Worm (Caenorhabditis elegans) whole organism, L4 larva: ENCODE data around the gene C46G7.2.

Experiments used
- F26F4.8 ChIP-seq: fragments of 200-800 bp; sonication (Bioruptor generic); conservative IDR thresholded peaks from 2 replicates; pipeline ENCODE4 v1.3.6; 2022; ENCODE audit warnings: missing genetic modification characterization, missing compliant biosample characterization
- T26A8.4 ChIP-seq: fragments of 200-800 bp; sonication (Bioruptor generic); IDR thresholded peaks from 2 replicates; pipeline ENCODE4 v1.3.6; 2022; ENCODE audit warnings: missing genetic modification characterization, missing compliant biosample characterization
- Y5F2A.4 ChIP-seq: fragments of 200-800 bp; sonication (Bioruptor generic); optimal IDR thresholded peaks from 2 replicates; lab custom pipeline; 2018; ENCODE audit warnings: mild to moderate bottlenecking, missing genetic modification characterization, missing compliant biosample characterization
- aha-1 ChIP-seq: fragments of 150-350 bp; peaks from one replicate; lab custom pipeline; 2014; ENCODE audit warnings: missing biosample characterization, missing genetic modification characterization
- ama-1 ChIP-seq: fragments of 150-350 bp; optimal IDR thresholded peaks from 2 replicates; lab custom pipeline; 2014; ENCODE audit warnings: inconsistent platforms, mixed read lengths
- ceh-28 ChIP-seq: fragments of 150-350 bp; optimal IDR thresholded peaks from 2 replicates; lab custom pipeline; 2014; ENCODE audit warnings: missing biosample characterization, missing genetic modification reagents, missing genetic modification characterization
- ces-1 ChIP-seq: fragments of 150-350 bp; sonication (generic microtip); optimal IDR thresholded peaks from 4 replicates; lab custom pipeline; 2014; ENCODE audit warnings: missing biosample characterization, missing genetic modification reagents, missing genetic modification characterization
- cey-2 ChIP-seq: sonication (generic microtip); optimal IDR thresholded peaks from 3 replicates; lab custom pipeline; 2017; ENCODE audit warnings: missing genetic modification characterization, mild to moderate bottlenecking, missing compliant biosample characterization, antibody characterized with exemption, borderline replicate concordance; ENCODE audit not compliant: insufficient read depth
- ctbp-1 ChIP-seq: fragments of 200-800 bp; sonication (Bioruptor generic); IDR thresholded peaks from 2 replicates; pipeline ENCODE4 v1.3.6; 2022; ENCODE audit warnings: missing genetic modification reagents, missing genetic modification characterization, missing compliant biosample characterization
- daf-16 ChIP-seq, 3 experiments: sonication (generic microtip); optimal IDR thresholded peaks; 2 replicates each; lab custom pipeline; 2016 to 2017; ENCODE audit warnings: missing genetic modification characterization in 3 of 3, missing genetic modification reagents in 3 of 3, mild to moderate bottlenecking in 2 of 3, missing compliant biosample characterization in 2 of 3, missing biosample characterization in 1 of 3, moderate library complexity in 1 of 3
- dmd-6 ChIP-seq: fragments of 200-800 bp; sonication (Bioruptor generic); IDR thresholded peaks from 2 replicates; pipeline ENCODE4 v1.3.6; 2022; ENCODE audit warnings: missing genetic modification reagents, missing genetic modification characterization, missing compliant biosample characterization
- dmd-8 ChIP-seq: fragments of 200-800 bp; sonication (Bioruptor generic); IDR thresholded peaks from 2 replicates; pipeline ENCODE4 v1.3.6; 2022; ENCODE audit warnings: missing genetic modification characterization, missing compliant biosample characterization
- dve-1 ChIP-seq: sonication (generic microtip); optimal IDR thresholded peaks from 2 replicates; lab custom pipeline; 2017; ENCODE audit warnings: antibody characterized with exemption, mild to moderate bottlenecking, missing genetic modification characterization, missing compliant biosample characterization; ENCODE audit not compliant: insufficient read depth
- egl-43 ChIP-seq: fragments of 200-800 bp; sonication (Bioruptor generic); IDR thresholded peaks from 2 replicates; pipeline ENCODE4 v1.3.6; 2022; ENCODE audit warnings: missing genetic modification reagents, missing genetic modification characterization, missing compliant biosample characterization
- fkh-10 ChIP-seq: fragments of 150-350 bp; optimal IDR thresholded peaks from 2 replicates; lab custom pipeline; 2014; ENCODE audit warnings: missing biosample characterization, missing genetic modification reagents, missing genetic modification characterization
- hlh-11 ChIP-seq: fragments of 200-800 bp; sonication (Bioruptor generic); optimal IDR thresholded peaks from 2 replicates; lab custom pipeline; 2018; ENCODE audit warnings: mild to moderate bottlenecking, missing genetic modification characterization, missing compliant biosample characterization
- hlh-30 ChIP-seq: sonication (generic microtip); optimal IDR thresholded peaks from 2 replicates; lab custom pipeline; 2017; ENCODE audit warnings: antibody characterized with exemption, mild to moderate bottlenecking, missing genetic modification characterization, missing compliant biosample characterization; ENCODE audit not compliant: insufficient read depth
- hmg-1.1 ChIP-seq: fragments of 200-800 bp; sonication (Bioruptor generic); IDR thresholded peaks from 2 replicates; pipeline ENCODE4 v1.3.6; 2022; ENCODE audit warnings: missing genetic modification reagents, missing genetic modification characterization, missing compliant biosample characterization
- jun-1 ChIP-seq: fragments of 150-350 bp; optimal IDR thresholded peaks from 2 replicates; lab custom pipeline; 2014; ENCODE audit warnings: missing biosample characterization, missing genetic modification reagents, missing genetic modification characterization
- lin-13 ChIP-seq: fragments of 150-350 bp; optimal IDR thresholded peaks from 2 replicates; lab custom pipeline; 2014; ENCODE audit warnings: missing biosample characterization, missing genetic modification reagents, missing genetic modification characterization
- lin-29 ChIP-seq: fragments of 200-800 bp; sonication (Bioruptor generic); IDR thresholded peaks from 2 replicates; pipeline ENCODE4 v1.3.6; 2022; ENCODE audit warnings: missing genetic modification reagents, missing genetic modification characterization, missing compliant biosample characterization
- lsy-2 ChIP-seq, 2 experiments: fragments of 150-350 bp in 1 of 2; sonication (generic microtip) in 1 of 2; optimal IDR thresholded peaks; 2 replicates each; lab custom pipeline; 2014 to 2017; ENCODE audit warnings: missing biosample characterization in 2 of 2, missing genetic modification characterization in 2 of 2
- mdl-1 ChIP-seq, 2 experiments: fragments of 150-350 bp in 1 of 2; sonication (generic microtip) in 1 of 2; optimal IDR thresholded peaks; 2 replicates each; lab custom pipeline; 2014 to 2017; ENCODE audit warnings: missing biosample characterization in 2 of 2, missing genetic modification characterization in 2 of 2
- mep-1 ChIP-seq: fragments of 150-350 bp; sonication (generic microtip); optimal IDR thresholded peaks from 3 replicates; lab custom pipeline; 2014; ENCODE audit warnings: missing biosample characterization, missing genetic modification characterization
- mxl-3 ChIP-seq: fragments of 200-800 bp; sonication (Bioruptor generic); optimal IDR thresholded peaks from 2 replicates; lab custom pipeline; 2018; ENCODE audit warnings: mild to moderate bottlenecking, missing genetic modification characterization, missing compliant biosample characterization
- nhr-111 ChIP-seq: fragments of 200-800 bp; sonication (Bioruptor generic); optimal IDR thresholded peaks from 2 replicates; lab custom pipeline; 2018; ENCODE audit warnings: mild to moderate bottlenecking, missing genetic modification characterization, missing compliant biosample characterization
- nhr-41 ChIP-seq: fragments of 200-800 bp; sonication (Bioruptor generic); IDR thresholded peaks from 2 replicates; pipeline ENCODE4 v1.3.6; 2022; ENCODE audit warnings: missing genetic modification reagents, missing genetic modification characterization, missing compliant biosample characterization
- nhr-42 ChIP-seq: fragments of 200-800 bp; sonication (Bioruptor generic); IDR thresholded peaks from 2 replicates; pipeline ENCODE4 v1.3.6; 2022; ENCODE audit warnings: missing genetic modification characterization, missing compliant biosample characterization
- nhr-6 ChIP-seq: fragments of 150-350 bp; optimal IDR thresholded peaks from 2 replicates; lab custom pipeline; 2014; ENCODE audit warnings: missing biosample characterization, missing genetic modification characterization
- nhr-76 ChIP-seq: fragments of 150-350 bp; optimal IDR thresholded peaks from 2 replicates; lab custom pipeline; 2014; ENCODE audit warnings: missing biosample characterization, missing genetic modification characterization
- rbr-2 ChIP-seq: sonication (generic microtip); optimal IDR thresholded peaks from 2 replicates; lab custom pipeline; 2016; ENCODE audit warnings: missing genotype, missing genetic modification characterization, missing compliant biosample characterization
- sdz-12 ChIP-seq: fragments of 200-800 bp; sonication (Bioruptor generic); optimal IDR thresholded peaks from 2 replicates; lab custom pipeline; 2018; ENCODE audit warnings: mild to moderate bottlenecking, missing genetic modification characterization, missing compliant biosample characterization
- set-16 ChIP-seq: fragments of 200-800 bp; sonication (Bioruptor generic); IDR thresholded peaks from 2 replicates; pipeline ENCODE4 v1.3.6; 2022; ENCODE audit warnings: missing genetic modification reagents, missing genetic modification characterization, missing compliant biosample characterization
- snpc-1.2 ChIP-seq: fragments of 200-800 bp; sonication (Bioruptor generic); IDR thresholded peaks from 2 replicates; pipeline ENCODE4 v1.3.6; 2022; ENCODE audit warnings: missing genetic modification reagents, missing genetic modification characterization, missing compliant biosample characterization
- spr-1 ChIP-seq: sonication (generic microtip); optimal IDR thresholded peaks from 2 replicates; lab custom pipeline; 2016; ENCODE audit warnings: mild to moderate bottlenecking, missing genetic modification characterization, missing compliant biosample characterization
- spr-3 ChIP-seq: fragments of 200-800 bp; sonication (Bioruptor generic); optimal IDR thresholded peaks from 2 replicates; lab custom pipeline; 2018; ENCODE audit warnings: mild to moderate bottlenecking, missing genetic modification characterization, missing compliant biosample characterization
- tag-97 ChIP-seq: fragments of 200-800 bp; sonication (Bioruptor generic); IDR thresholded peaks from 2 replicates; pipeline ENCODE4 v1.3.6; 2022; ENCODE audit warnings: missing genetic modification characterization, missing compliant biosample characterization
- unc-62 ChIP-seq, 3 experiments: fragments of 150-350 bp in 1 of 3; sonication (generic microtip); optimal IDR thresholded peaks in 2 of 3; peaks in 1 of 3; 1 replicate in 1 of 3; 2 replicates in 2 of 3; lab custom pipeline; 2014 to 2017; ENCODE audit warnings: missing biosample characterization in 3 of 3, missing genetic modification characterization in 3 of 3, missing genetic modification reagents in 3 of 3, missing genotype in 1 of 3
- vab-7 ChIP-seq: fragments of 200-800 bp; sonication (Bioruptor generic); IDR thresholded peaks from 2 replicates; pipeline ENCODE4 v1.3.6; 2022; ENCODE audit warnings: missing genetic modification reagents, missing genetic modification characterization, missing compliant biosample characterization
- ztf-7 ChIP-seq: fragments of 150-350 bp; optimal IDR thresholded peaks from 2 replicates; lab custom pipeline; 2014; ENCODE audit warnings: missing biosample characterization, missing genetic modification characterization

The C46G7.2 gene

ce11 chrIV:6053436-6053835 lies 38.4 kb downstream of the C46G7.2 start:
- TF ChIP-seq aha-1 (tag; lab: Kevin White, UChicago) (peak; percentile 79), snpc-1.2 (GFP tag; lab: Robert Waterston, UW) (no peak), dmd-6 (0 out of 2 replicates have a peak, but pooled peaks have one; percentile 13), ztf-7 (tag; lab: Kevin White, UChicago) (no peak), mep-1 (no peak), daf-16 (GFP tag; optimal IDR thresholded peaks at IDR 0.05; lab: Kevin White, UChicago) (no peak), daf-16 (tag; optimal IDR thresholded peaks at IDR 0.05; lab: Kevin White, UChicago) (peak; percentile 16), unc-62 (GFP tag; optimal IDR thresholded peaks at IDR 0.05 in 1 of 2; lab: Kevin White, UChicago) (no peak), unc-62 (tag; optimal IDR thresholded peaks at IDR 0.05; lab: Kevin White, UChicago) (no peak), ama-1 (peak; percentile 22), set-16 (GFP tag; lab: Robert Waterston, UW) (peak; percentile 50), nhr-41 (GFP tag; lab: Robert Waterston, UW) (no peak), hlh-30 (tag; lab: Kevin White, UChicago) (peak; percentile 1), rbr-2 (tag; lab: Kevin White, UChicago) (peak; percentile 15), hmg-1.1 (GFP tag; lab: Robert Waterston, UW) (peak; percentile 74), lsy-2 (tag; optimal IDR thresholded peaks at IDR 0.05; lab: Kevin White, UChicago) (no peak), mxl-3 (GFP tag; lab: Kevin White, UChicago) (peak; percentile 18), nhr-6 (tag; lab: Kevin White, UChicago) (no peak), nhr-42 (GFP tag; lab: Robert Waterston, UW) (no peak), spr-3 (GFP tag; lab: Kevin White, UChicago) (no peak), Y5F2A.4 (GFP tag; lab: Kevin White, UChicago) (no peak), dve-1 (tag; lab: Kevin White, UChicago) (peak; percentile 9), egl-43 (GFP tag; lab: Robert Waterston, UW) (no peak)

ce11 chrIV:6054833-6055232 lies 39.8 kb downstream of the C46G7.2 start:
- TF ChIP-seq tag-97 (GFP tag; lab: Robert Waterston, UW) (no peak), hmg-1.1 (GFP tag; lab: Robert Waterston, UW) (no peak), mdl-1 (tag; optimal IDR thresholded peaks at IDR 0.05; lab: Kevin White, UChicago) (no peak), unc-62 (GFP tag; optimal IDR thresholded peaks at IDR 0.05 in 1 of 2; lab: Kevin White, UChicago) (peak in 1 of 2 experiments; percentile 79), unc-62 (tag; optimal IDR thresholded peaks at IDR 0.05; lab: Kevin White, UChicago) (no peak), sdz-12 (GFP tag; lab: Kevin White, UChicago) (no peak), set-16 (GFP tag; lab: Robert Waterston, UW) (no peak), vab-7 (no peak), ctbp-1 (peak; percentile 28; the same call in 1 of the 2 replicates), fkh-10 (peak; percentile 36), F26F4.8 (GFP tag; lab: Robert Waterston, UW) (no peak), nhr-76 (tag; lab: Kevin White, UChicago) (no peak)
- TF ChIP-seq, all 104 proteins: peak for 3

- TF ChIP-seq aha-1 (tag; lab: Kevin White, UChicago) (peak; percentile 96), ceh-28 (tag; lab: Kevin White, UChicago) (no peak), unc-62 (GFP tag; optimal IDR thresholded peaks at IDR 0.05 in 1 of 2; lab: Kevin White, UChicago) (peak in 1 of 2 experiments; percentile 1), unc-62 (tag; optimal IDR thresholded peaks at IDR 0.05; lab: Kevin White, UChicago) (no peak)
These were observed 44.7 kb downstream of the C46G7.2 start for ce11 chrIV:6059702-6060101.

ce11 chrIV:6060912-6061311 lies 45.9 kb downstream of the C46G7.2 start:
- TF ChIP-seq ces-1 (peak; percentile 75), nhr-111 (GFP tag; lab: Kevin White, UChicago) (no peak), jun-1 (tag; lab: Kevin White, UChicago) (no peak), hlh-11 (tag; lab: Kevin White, UChicago) (no peak), T26A8.4 (GFP tag; lab: Robert Waterston, UW) (no peak), lin-13 (GFP tag; lab: Kevin White, UChicago) (no peak), dmd-8 (GFP tag; lab: Robert Waterston, UW) (no peak), hlh-30 (tag; lab: Kevin White, UChicago) (peak; percentile 8), cey-2 (tag; lab: Kevin White, UChicago) (no peak), lin-29 (GFP tag; lab: Robert Waterston, UW) (no peak), spr-1 (tag; lab: Kevin White, UChicago) (no peak), ctbp-1 (peak; percentile 41; the same call in 1 of the 2 replicates)
- TF ChIP-seq, all 104 proteins: peak for 3
